Fruit fly (Drosophila melanogaster) whole organism, embryonic: ENCODE results near the gene sra.

Experiments
- Atf6 ChIP-seq: fragments of 200-800 bp; sonication (Bioruptor generic); IDR thresholded peaks from 2 replicates; pipeline ENCODE4 v1.3.6; 2022; ENCODE audit warnings: missing biosample characterization, missing genetic modification characterization
- CG1024 ChIP-seq: fragments of 200-800 bp; sonication (Bioruptor generic); IDR thresholded peaks from 2 replicates; pipeline ENCODE4 v1.3.6; 2022; ENCODE audit warnings: missing biosample characterization, missing genetic modification characterization
- CG11247 ChIP-seq: fragments of 200-800 bp; sonication (Bioruptor generic); IDR thresholded peaks from 2 replicates; pipeline ENCODE4 v1.3.6; 2022; ENCODE audit warnings: missing biosample characterization, missing genetic modification characterization
- CG11504 ChIP-seq: fragments of 200-800 bp; sonication (Bioruptor generic); optimal IDR thresholded peaks from 3 replicates; lab custom pipeline; 2019; ENCODE audit warnings: missing biosample characterization, mild to moderate bottlenecking, missing genetic modification characterization, moderate library complexity
- CG11695 ChIP-seq: fragments of 200-800 bp; sonication (Bioruptor generic); IDR thresholded peaks from 3 replicates; pipeline ENCODE4 v1.3.6; 2022; ENCODE audit warnings: missing biosample characterization, missing genetic modification characterization
- CG13424 ChIP-seq: fragments of 200-800 bp; sonication (Bioruptor generic); optimal IDR thresholded peaks from 2 replicates; lab custom pipeline; 2019; ENCODE audit warnings: missing biosample characterization, mild to moderate bottlenecking, missing genetic modification characterization, moderate library complexity
- CG17829 ChIP-seq: fragments of 200-800 bp; optimal IDR thresholded peaks from 2 replicates; lab custom pipeline; 2019; ENCODE audit warnings: missing biosample characterization, mild to moderate bottlenecking, missing genetic modification characterization, moderate library complexity
- CG17912 ChIP-seq: fragments of 200-800 bp; sonication (Bioruptor generic); optimal IDR thresholded peaks from 2 replicates; lab custom pipeline; 2018; ENCODE audit warnings: missing biosample characterization, mild to moderate bottlenecking, missing genetic modification characterization
- CG2678 ChIP-seq: fragments of 200-800 bp; sonication (Bioruptor generic); optimal IDR thresholded peaks from 3 replicates; lab custom pipeline; 2019; ENCODE audit warnings: missing biosample characterization, mild to moderate bottlenecking, missing genetic modification characterization, moderate library complexity
- CG2712 ChIP-seq: fragments of 200-800 bp; optimal IDR thresholded peaks from 3 replicates; lab custom pipeline; 2019; ENCODE audit warnings: missing biosample characterization, mild to moderate bottlenecking, missing genetic modification characterization, moderate library complexity
- CG31388 ChIP-seq: fragments of 200-800 bp; sonication (Bioruptor generic); optimal IDR thresholded peaks from 2 replicates; lab custom pipeline; 2016; ENCODE audit warnings: missing biosample characterization, missing genetic modification characterization
- CG32767 ChIP-seq: fragments of 200-800 bp; sonication (Bioruptor generic); IDR thresholded peaks from 2 replicates; pipeline ENCODE4 v1.3.6; 2022; ENCODE audit warnings: missing biosample characterization, missing genetic modification characterization
- CG4404 ChIP-seq: fragments of 200-800 bp; sonication (Bioruptor generic); IDR thresholded peaks from 2 replicates; pipeline ENCODE4 v1.3.6; 2022; ENCODE audit warnings: missing biosample characterization, missing genetic modification characterization
- CG5180 ChIP-seq: fragments of 200-800 bp; sonication (Bioruptor generic); optimal IDR thresholded peaks from 3 replicates; lab custom pipeline; 2017; ENCODE audit warnings: missing biosample characterization, missing genetic modification characterization, mild to moderate bottlenecking, moderate library complexity, missing genetic modification reagents
- CG7786 ChIP-seq: fragments of 200-800 bp; sonication (Bioruptor generic); optimal IDR thresholded peaks from 2 replicates; lab custom pipeline; 2016; ENCODE audit warnings: missing biosample characterization, missing genetic modification characterization
- CG8924 ChIP-seq: fragments of 200-800 bp; optimal IDR thresholded peaks from 3 replicates; lab custom pipeline; 2019; ENCODE audit warnings: missing biosample characterization, mild to moderate bottlenecking, missing genetic modification characterization, moderate library complexity
- CG9215 ChIP-seq: fragments of 200-800 bp; sonication (Bioruptor generic); IDR thresholded peaks from 2 replicates; pipeline ENCODE4 v1.3.6; 2022; ENCODE audit warnings: missing biosample characterization, missing genetic modification characterization
- CG9876 ChIP-seq: fragments of 200-800 bp; sonication (Bioruptor generic); optimal IDR thresholded peaks from 2 replicates; lab custom pipeline; 2016; ENCODE audit warnings: missing biosample characterization, missing genetic modification characterization
- Deaf1 ChIP-seq: fragments of 200-800 bp; optimal IDR thresholded peaks from 3 replicates; lab custom pipeline; 2019; ENCODE audit warnings: missing biosample characterization, mild to moderate bottlenecking, missing genetic modification characterization, moderate library complexity
- Dll ChIP-seq: fragments of 200-800 bp; sonication (Bioruptor generic); IDR thresholded peaks from 4 replicates; pipeline ENCODE4 v1.3.6; 2022; ENCODE audit warnings: missing biosample characterization, missing genetic modification characterization; ENCODE audit not compliant: partially characterized antibody
- E2f2 ChIP-seq: fragments of 200-800 bp; sonication (Bioruptor generic); IDR thresholded peaks from 2 replicates; pipeline ENCODE4 v1.3.6; 2022; ENCODE audit warnings: missing biosample characterization, missing genetic modification characterization
- Eip74EF ChIP-seq, 2 experiments: fragments of 200-800 bp in 1 of 2; fragments of >200 bp in 1 of 2; sonication (Bioruptor generic) in 1 of 2; optimal IDR thresholded peaks; 2 replicates each; lab custom pipeline; 2017 to 2019; ENCODE audit warnings: missing biosample characterization in 2 of 2, missing genetic modification characterization in 2 of 2, mild to moderate bottlenecking in 1 of 2, moderate library complexity in 1 of 2
- Neu2 ChIP-seq: fragments of 200-800 bp; sonication (Bioruptor generic); optimal IDR thresholded peaks from 3 replicates; lab custom pipeline; 2016; ENCODE audit warnings: missing biosample characterization, missing genetic modification characterization, borderline replicate concordance
- Oaz ChIP-seq: fragments of 200-800 bp; sonication (Bioruptor generic); IDR thresholded peaks from 2 replicates; pipeline ENCODE4 v1.3.6; 2022; ENCODE audit warnings: missing biosample characterization, missing genetic modification characterization
- ab ChIP-seq: fragments of 200-800 bp; sonication (Bioruptor generic); optimal IDR thresholded peaks from 2 replicates; lab custom pipeline; 2016; ENCODE audit warnings: missing biosample characterization, missing genetic modification characterization
- btn ChIP-seq: fragments of 200-800 bp; sonication (Bioruptor generic); optimal IDR thresholded peaks from 2 replicates; lab custom pipeline; 2016; ENCODE audit warnings: missing biosample characterization, missing genetic modification characterization
- caup ChIP-seq: fragments of 200-800 bp; sonication (Bioruptor generic); optimal IDR thresholded peaks from 3 replicates; lab custom pipeline; 2017; ENCODE audit warnings: missing biosample characterization, mild to moderate bottlenecking, missing genetic modification characterization, moderate library complexity; ENCODE audit not compliant: severe bottlenecking
- ci ChIP-seq: fragments of 200-800 bp; sonication (Bioruptor generic); IDR thresholded peaks from 3 replicates; pipeline ENCODE4 v1.3.6; 2022; ENCODE audit warnings: missing biosample characterization, missing genetic modification characterization
- dm ChIP-seq: fragments of 200-800 bp; sonication (Bioruptor generic); optimal IDR thresholded peaks from 3 replicates; lab custom pipeline; 2016; ENCODE audit warnings: missing biosample characterization, missing genetic modification characterization
- dysf ChIP-seq: fragments of 200-800 bp; sonication (Bioruptor generic); IDR thresholded peaks from 3 replicates; pipeline ENCODE4 v1.3.6; 2022; ENCODE audit warnings: missing biosample characterization, missing genetic modification characterization
- fd96Cb ChIP-seq: fragments of 200-800 bp; sonication (Bioruptor generic); optimal IDR thresholded peaks from 2 replicates; lab custom pipeline; 2018; ENCODE audit warnings: missing biosample characterization, mild to moderate bottlenecking, missing genetic modification characterization, moderate library complexity
- gcm ChIP-seq: fragments of 200-800 bp; sonication (Bioruptor generic); optimal IDR thresholded peaks from 2 replicates; lab custom pipeline; 2019; ENCODE audit warnings: missing biosample characterization, mild to moderate bottlenecking, missing genetic modification characterization, moderate library complexity
- grn ChIP-seq: fragments of 200-800 bp; sonication (Bioruptor generic); optimal IDR thresholded peaks from 3 replicates; lab custom pipeline; 2017; ENCODE audit warnings: missing biosample characterization, missing genetic modification characterization
- gro ChIP-seq: fragments of 200-800 bp; sonication (Bioruptor generic); optimal IDR thresholded peaks from 2 replicates; lab custom pipeline; 2016; ENCODE audit warnings: missing biosample characterization, missing genetic modification characterization
- ham ChIP-seq: fragments of 200-800 bp; sonication (Bioruptor generic); IDR thresholded peaks from 2 replicates; pipeline ENCODE4 v1.3.6; 2022; ENCODE audit warnings: missing biosample characterization, missing genetic modification characterization
- hb ChIP-seq: fragments of 200-800 bp; sonication (Bioruptor generic); IDR thresholded peaks from 3 replicates; pipeline ENCODE4 v1.3.6; 2022; ENCODE audit warnings: missing biosample characterization, missing genetic modification characterization; ENCODE audit not compliant: partially characterized antibody
- ind ChIP-seq: fragments of 200-800 bp; sonication (Bioruptor generic); optimal IDR thresholded peaks from 3 replicates; lab custom pipeline; 2016; ENCODE audit warnings: missing biosample characterization, missing genetic modification characterization
- jumu ChIP-seq: fragments of 200-800 bp; sonication (Bioruptor generic); optimal IDR thresholded peaks from 3 replicates; lab custom pipeline; 2016; ENCODE audit warnings: missing biosample characterization, missing genetic modification characterization
- lola ChIP-seq, 3 experiments: fragments of >200 bp in 2 of 3; fragments of 200-800 bp in 1 of 3; sonication (Bioruptor generic) in 1 of 3; optimal IDR thresholded peaks; 2 replicates each; lab custom pipeline; 2017 to 2019; ENCODE audit warnings: missing biosample characterization in 3 of 3, missing genetic modification characterization in 3 of 3, mild to moderate bottlenecking in 1 of 3, moderate library complexity in 1 of 3
- otp ChIP-seq: fragments of 200-800 bp; sonication (Bioruptor generic); IDR thresholded peaks from 3 replicates; pipeline ENCODE4, ENCODE4 v1.3.6; 2022; ENCODE audit warnings: missing biosample characterization, missing genetic modification characterization
- pita ChIP-seq: fragments of 200-800 bp; sonication (Bioruptor generic); optimal IDR thresholded peaks from 2 replicates; lab custom pipeline; 2017; ENCODE audit warnings: missing biosample characterization, mild to moderate bottlenecking, missing genetic modification characterization
- sd ChIP-seq: fragments of 200-800 bp; sonication (Bioruptor generic); optimal IDR thresholded peaks from 3 replicates; lab custom pipeline; 2018; ENCODE audit warnings: missing biosample characterization, mild to moderate bottlenecking, missing genetic modification characterization, moderate library complexity
- slou ChIP-seq: fragments of 200-800 bp; sonication (Bioruptor generic); optimal IDR thresholded peaks from 3 replicates; lab custom pipeline; 2016; ENCODE audit warnings: missing biosample characterization, missing genetic modification characterization
- tap ChIP-seq: fragments of 200-800 bp; optimal IDR thresholded peaks from 3 replicates; lab custom pipeline; 2019; ENCODE audit warnings: missing biosample characterization, mild to moderate bottlenecking, missing genetic modification characterization, moderate library complexity
- ttk ChIP-seq: fragments of 200-800 bp; sonication (Bioruptor generic); IDR thresholded peaks from 2 replicates; pipeline ENCODE4 v2.1.2; 2022; ENCODE audit warnings: missing biosample characterization, missing genetic modification characterization
- tup ChIP-seq: fragments of 200-800 bp; sonication (Bioruptor generic); optimal IDR thresholded peaks from 2 replicates; lab custom pipeline; 2016; ENCODE audit warnings: missing biosample characterization, mild to moderate bottlenecking, missing genetic modification characterization, moderate library complexity
- usp ChIP-seq: fragments of >200 bp; optimal IDR thresholded peaks from 2 replicates; lab custom pipeline; 2017; ENCODE audit warnings: missing biosample characterization, missing genetic modification characterization
- zen ChIP-seq: fragments of 200-800 bp; sonication (Bioruptor generic); optimal IDR thresholded peaks from 3 replicates; lab custom pipeline; 2018; ENCODE audit warnings: missing biosample characterization, mild to moderate bottlenecking, missing genetic modification characterization, moderate library complexity
- zen2 ChIP-seq: fragments of 200-800 bp; sonication (Bioruptor generic); IDR thresholded peaks from 3 replicates; pipeline ENCODE4 v1.3.6; 2022; ENCODE audit warnings: missing biosample characterization, missing genetic modification characterization; ENCODE audit not compliant: partially characterized antibody

sra gene

dm6 chr3R:16157564-16158242, 29.1 kb upstream of the sra start (continued):
- peak; percentile 37 for TF ChIP-seq gcm (GFP tag; lab: Kevin White, UChicago)
- no peak for TF ChIP-seq CG31388 (GFP tag; lab: Kevin White, UChicago)
- no peak for TF ChIP-seq CG1024 (GFP tag; lab: Robert Waterston, UW)
- TF ChIP-seq slou (GFP tag; lab: Kevin White, UChicago), result no peak
- no peak for TF ChIP-seq ttk (GFP tag; lab: Robert Waterston, UW)
- TF ChIP-seq ind (GFP tag; lab: Kevin White, UChicago), result peak; percentile 22
- no peak for TF ChIP-seq btn
- TF ChIP-seq usp (GFP tag; lab: Kevin White, UChicago), result no peak
- TF ChIP-seq CG8924 (tag; lab: Kevin White, UChicago), result peak; percentile 61
- TF ChIP-seq ab, result no peak
- TF ChIP-seq Neu2 (GFP tag; lab: Kevin White, UChicago), result no peak
- peak; percentile 75 for TF ChIP-seq CG11504 (tag; lab: Kevin White, UChicago)
- no peak for TF ChIP-seq CG17912 (GFP tag; lab: Kevin White, UChicago)
- peak; percentile 67; the same call in 2 of the 3 replicates for TF ChIP-seq dysf (GFP tag; lab: Robert Waterston, UW)
- TF ChIP-seq CG11247 (GFP tag; lab: Robert Waterston, UW), result no peak
- TF ChIP-seq sd (tag; lab: Kevin White, UChicago), result no peak
- TF ChIP-seq otp (GFP tag; lab: Robert Waterston, UW), result no peak
- no peak for TF ChIP-seq CG4404 (GFP tag; lab: Robert Waterston, UW)
- no peak for TF ChIP-seq dm (GFP tag; lab: Kevin White, UChicago)
- no peak for TF ChIP-seq caup
- no peak for TF ChIP-seq CG2712 (tag; lab: Kevin White, UChicago)
- TF ChIP-seq fd96Cb, result peak; percentile 30
- peak; percentile 54 for TF ChIP-seq gro (GFP tag; lab: Kevin White, UChicago)
- peak; percentile 45; the same call in 1 of the 3 replicates for TF ChIP-seq ci (GFP tag; lab: Robert Waterston, UW)
- no peak for TF ChIP-seq ham (GFP tag; lab: Robert Waterston, UW)
- no peak for TF ChIP-seq tup (GFP tag; lab: Kevin White, UChicago)
- no peak for TF ChIP-seq grn (GFP tag; lab: Kevin White, UChicago)
- peak; percentile 22 for TF ChIP-seq tap (tag; lab: Kevin White, UChicago)
- no peak for TF ChIP-seq CG5180
- 0 out of 4 replicates have a peak, but pooled peaks have one; percentile 20 for TF ChIP-seq Dll (GFP tag; lab: Robert Waterston, UW)
- TF ChIP-seq Deaf1 (tag; lab: Kevin White, UChicago), result peak; percentile 79
- peak; percentile 57 for TF ChIP-seq CG13424 (tag; lab: Kevin White, UChicago)
- TF ChIP-seq Atf6, result peak; percentile 37; the same call in 1 of the 2 replicates
- peak; percentile 77 for TF ChIP-seq CG2678 (tag; lab: Kevin White, UChicago)
- TF ChIP-seq lola (GFP tag; optimal IDR thresholded peaks at IDR 0.05; lab: Kevin White, UChicago), result no peak
- TF ChIP-seq jumu, result no peak
- no peak for TF ChIP-seq CG9876
- no peak for TF ChIP-seq CG7786 (GFP tag; lab: Kevin White, UChicago)
- no peak for TF ChIP-seq CG11695
- no peak for TF ChIP-seq CG17829
- TF ChIP-seq Eip74EF (GFP tag; optimal IDR thresholded peaks at IDR 0.05; lab: Kevin White, UChicago), result peak in 1 of 2 experiments; percentile 20
- peak; percentile 36; the same call in 1 of the 2 replicates for TF ChIP-seq CG9215 (GFP tag; lab: Robert Waterston, UW)
- no peak for TF ChIP-seq zen
- TF ChIP-seq Oaz (GFP tag; lab: Robert Waterston, UW), result no peak
- TF ChIP-seq zen2, result peak; percentile 56; the same call in 2 of the 3 replicates
- no peak for TF ChIP-seq CG32767
- no peak for TF ChIP-seq pita (GFP tag; lab: Kevin White, UChicago)
- no peak for TF ChIP-seq E2f2 (GFP tag; lab: Robert Waterston, UW)
- no peak for TF ChIP-seq hb
